Worm (Caenorhabditis elegans): ENCODE results near the gene cyp-34A2.

Gene cyp-34A2

ce11 chrV:15293865-15294264 lies 3.0 kb upstream of the cyp-34A2 start, which contains the start of gene str-96:
str-96 (minus strand) TSS chrV:15293965.
- TF ChIP-seq lin-13 (tag; optimal IDR thresholded peaks at IDR 0.05) (no peak), nhr-28 (tag; optimal IDR thresholded peaks at IDR 0.05) (no peak), nhr-76 (tag; optimal IDR thresholded peaks at IDR 0.05) (no peak), flh-1 (GFP tag; optimal IDR thresholded peaks at IDR 0.05) (no peak), sem-2 (GFP tag; optimal IDR thresholded peaks at IDR 0.05) (no peak), M03D4.4 (tag; optimal IDR thresholded peaks at IDR 0.05) (no peak), nhr-12 (tag; optimal IDR thresholded peaks at IDR 0.05) (no peak), sptf-1 (tag; optimal IDR thresholded peaks at IDR 0.05) (no peak), lin-32 (GFP tag; optimal IDR thresholded peaks at IDR 0.05) (no peak), bed-3 (GFP tag; optimal IDR thresholded peaks at IDR 0.05) (no peak), blmp-1 (tag; optimal IDR thresholded peaks at IDR 0.05) (no peak), elt-3 (tag; optimal IDR thresholded peaks at IDR 0.05) (no peak), ceh-83 (GFP tag; optimal IDR thresholded peaks at IDR 0.05) (no peak), mls-2 (tag; optimal IDR thresholded peaks at IDR 0.05) (no peak), ceh-43 (GFP tag; optimal IDR thresholded peaks at IDR 0.05) (no peak), ztf-11 (tag; optimal IDR thresholded peaks at IDR 0.05) (no peak), drap-1 (GFP tag; optimal IDR thresholded peaks at IDR 0.05) (no peak), hlh-1 (tag; optimal IDR thresholded peaks at IDR 0.05) (no peak)

DNA sequence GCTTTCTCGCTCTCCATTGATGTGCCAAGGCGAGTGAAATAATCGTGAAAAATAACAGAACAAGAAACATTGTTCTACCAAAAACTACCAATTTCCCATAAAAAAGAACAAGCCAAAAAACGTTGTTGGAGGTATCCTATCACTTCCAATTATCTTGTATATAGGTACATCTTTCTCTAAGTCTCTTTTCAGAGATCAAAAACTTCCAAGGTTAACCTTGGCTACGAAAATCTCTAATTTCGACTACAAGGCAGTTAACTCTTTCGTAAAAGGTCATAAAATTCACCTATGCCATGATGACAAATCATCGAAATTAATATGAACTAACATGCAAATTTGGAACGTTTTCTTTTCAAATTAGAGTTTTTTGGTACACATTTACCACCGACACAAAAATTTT lies 3.0 kb downstream of the cyp-34A2 start, which contains the start of gene cyp-34A1:
cyp-34A1 (minus strand) TSS at position 101 of the 400 bp plus-strand sequence.
- TF ChIP-seq unc-120 (tag; optimal IDR thresholded peaks at IDR 0.05; ENCODE audit: poor library complexity, severe bottlenecking) (no peak), lsy-2 (tag; optimal IDR thresholded peaks at IDR 0.05) (no peak), zip-8 (tag; optimal IDR thresholded peaks at IDR 0.05) (no peak), blmp-1 (tag; optimal IDR thresholded peaks at IDR 0.05) (no peak), nhr-12 (tag; optimal IDR thresholded peaks at IDR 0.05) (no peak), cnd-1 (tag; optimal IDR thresholded peaks at IDR 0.05) (no peak), lin-32 (GFP tag; optimal IDR thresholded peaks at IDR 0.05) (no peak), pha-4 (tag; optimal IDR thresholded peaks at IDR 0.05) (no peak), mls-2 (tag; optimal IDR thresholded peaks at IDR 0.05) (no peak), mab-5 (tag; optimal IDR thresholded peaks at IDR 0.05) (no peak), M03D4.4 (tag; optimal IDR thresholded peaks at IDR 0.05) (no peak), ceh-83 (GFP tag; optimal IDR thresholded peaks at IDR 0.05) (no peak), mep-1 (tag; optimal IDR thresholded peaks at IDR 0.05) (no peak), ces-1 (GFP tag; optimal IDR thresholded peaks at IDR 0.05) (no peak), ceh-43 (GFP tag; optimal IDR thresholded peaks at IDR 0.05) (no peak), ztf-11 (tag; optimal IDR thresholded peaks at IDR 0.05) (no peak)

ce11 chrV:15285984-15286383 lies 4.9 kb downstream of the cyp-34A2 start:
- TF ChIP-seq ceh-39 (tag; optimal IDR thresholded peaks at IDR 0.05) (no peak), nhr-12 (tag; optimal IDR thresholded peaks at IDR 0.05) (no peak), sptf-1 (tag; optimal IDR thresholded peaks at IDR 0.05) (no peak), bed-3 (GFP tag; optimal IDR thresholded peaks at IDR 0.05) (no peak), tbx-8 (GFP tag; optimal IDR thresholded peaks at IDR 0.05) (no peak), mab-5 (tag; optimal IDR thresholded peaks at IDR 0.05) (no peak), pha-4 (tag; optimal IDR thresholded peaks at IDR 0.05) (no peak), sem-2 (GFP tag; optimal IDR thresholded peaks at IDR 0.05) (no peak), unc-120 (tag; optimal IDR thresholded peaks at IDR 0.05; ENCODE audit: poor library complexity, severe bottlenecking) (no peak), ceh-43 (GFP tag; optimal IDR thresholded peaks at IDR 0.05) (no peak), lsy-2 (tag; optimal IDR thresholded peaks at IDR 0.05) (no peak)

ce11 chrV:15281279-15281949 lies 9.5 kb downstream of the cyp-34A2 start, which contains the start of the genes srw-19 and srx-51:
srw-19 (minus strand) TSS chrV:15281379.
srx-51 (plus strand) TSS chrV:15281899.
- TF ChIP-seq mls-2 (tag; optimal IDR thresholded peaks at IDR 0.05) (no peak), sem-2 (GFP tag; optimal IDR thresholded peaks at IDR 0.05) (no peak), nhr-28 (tag; optimal IDR thresholded peaks at IDR 0.05) (no peak), lin-13 (tag; optimal IDR thresholded peaks at IDR 0.05) (no peak), sptf-1 (tag; optimal IDR thresholded peaks at IDR 0.05) (no peak), flh-1 (GFP tag; optimal IDR thresholded peaks at IDR 0.05) (no peak), unc-120 (tag; optimal IDR thresholded peaks at IDR 0.05; ENCODE audit: poor library complexity, severe bottlenecking) (no peak), elt-1 (tag; optimal IDR thresholded peaks at IDR 0.05; ENCODE audit: borderline replicate concordance, insufficient read depth) (no peak), cnd-1 (tag; optimal IDR thresholded peaks at IDR 0.05) (no peak), nhr-12 (tag; optimal IDR thresholded peaks at IDR 0.05) (no peak), nhr-237 (tag; optimal IDR thresholded peaks at IDR 0.05) (no peak)

All from whole organism, mixed stage, embryonic.